Worm (Caenorhabditis elegans): ENCODE results near the gene F38B6.6.

Gene F38B6.6

DNA sequence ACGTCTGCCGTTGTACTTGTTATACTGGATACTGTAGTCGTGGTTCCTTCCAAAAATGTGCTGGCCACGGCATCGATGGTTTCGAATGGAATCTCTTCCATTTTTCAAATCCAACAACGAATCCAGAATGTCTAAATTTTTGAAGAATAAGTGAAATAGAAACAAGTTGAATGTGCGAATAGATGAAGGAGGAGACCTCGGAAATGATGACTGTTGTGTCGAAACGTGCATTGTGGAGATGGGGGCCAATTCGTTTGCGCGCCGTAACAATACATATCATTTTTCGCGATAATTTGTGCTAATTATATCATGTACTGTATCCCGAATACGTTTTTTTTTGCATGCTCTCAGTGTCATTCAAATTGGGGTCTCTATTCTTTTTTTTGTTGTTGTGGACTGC lies 54.7 kb downstream of the F38B6.6 start, which contains the start of gene aexr-1:
aexr-1 (minus strand) TSS at position 101 of the 400 bp plus-strand sequence.
- TF ChIP-seq lim-6 (tag; optimal IDR thresholded peaks at IDR 0.05) (no peak), sox-2 (GFP tag; IDR thresholded peaks at IDR 0.05) (no peak), npax-4 (tag; optimal IDR thresholded peaks at IDR 0.05) (no peak), dve-1 (tag; optimal IDR thresholded peaks at IDR 0.05) (no peak), hlh-15 (tag; optimal IDR thresholded peaks at IDR 0.05) (no peak), pat-9 (tag; optimal IDR thresholded peaks at IDR 0.05) (no peak), sdc-2 (tag; optimal IDR thresholded peaks at IDR 0.05) (no peak), gmeb-2 (tag; optimal IDR thresholded peaks at IDR 0.05) (no peak), eyg-1 (tag; optimal IDR thresholded peaks at IDR 0.05) (no peak), ztf-16 (tag; optimal IDR thresholded peaks at IDR 0.05) (no peak), unc-86 (tag; optimal IDR thresholded peaks at IDR 0.05) (no peak), nhr-232 (tag; optimal IDR thresholded peaks at IDR 0.05) (no peak), syd-9 (tag; optimal IDR thresholded peaks at IDR 0.05) (no peak), ets-4 (tag; optimal IDR thresholded peaks at IDR 0.05) (no peak), pag-3 (tag; optimal IDR thresholded peaks at IDR 0.05; ENCODE audit: borderline replicate concordance) (no peak)

Measured in whole organism, late embryonic.